Worm (Caenorhabditis elegans) whole organism, L3 larva: Measurements from ENCODE around the gene smex-1.

Source experiments
- R02D3.7 ChIP-seq: fragments of 150-350 bp; optimal IDR thresholded peaks from 2 replicates; lab custom pipeline; 2014; ENCODE audit warnings: missing biosample characterization, missing genetic modification characterization
- ZK546.5 ChIP-seq: sonication (generic microtip); optimal IDR thresholded peaks from 2 replicates; lab custom pipeline; 2017; ENCODE audit warnings: missing biosample characterization, missing genetic modification characterization
- aly-2 ChIP-seq: fragments of 150-350 bp; optimal IDR thresholded peaks from 2 replicates; lab custom pipeline; 2014; ENCODE audit warnings: missing biosample characterization, missing genetic modification characterization
- ceh-16 ChIP-seq: sonication (generic microtip); optimal IDR thresholded peaks from 2 replicates; lab custom pipeline; 2017; ENCODE audit warnings: missing biosample characterization, missing genetic modification characterization
- ceh-28 ChIP-seq: fragments of 150-350 bp; optimal IDR thresholded peaks from 2 replicates; lab custom pipeline; 2014; ENCODE audit warnings: missing biosample characterization, missing genetic modification reagents, missing genetic modification characterization
- ceh-82 ChIP-seq: fragments of 150-350 bp; optimal IDR thresholded peaks from 2 replicates; lab custom pipeline; 2014; ENCODE audit warnings: missing biosample characterization, missing genetic modification characterization
- ceh-9 ChIP-seq: sonication (generic microtip); optimal IDR thresholded peaks from 2 replicates; lab custom pipeline; 2018; ENCODE audit warnings: missing biosample characterization, missing genetic modification characterization
- daf-12 ChIP-seq: fragments of 150-350 bp; optimal IDR thresholded peaks from 2 replicates; lab custom pipeline; 2014; ENCODE audit warnings: missing biosample characterization, missing genetic modification reagents, missing genetic modification characterization
- egl-27 ChIP-seq: sonication (generic microtip); optimal IDR thresholded peaks from 4 replicates; lab custom pipeline; 2017; ENCODE audit warnings: missing biosample characterization, missing genetic modification reagents, missing genetic modification characterization
- egl-5 ChIP-seq: fragments of 150-350 bp; optimal IDR thresholded peaks from 2 replicates; lab custom pipeline; 2017; ENCODE audit warnings: missing biosample characterization, missing genetic modification reagents, missing genetic modification characterization, inconsistent platforms
- elt-1 ChIP-seq: fragments of 150-350 bp; optimal IDR thresholded peaks from 2 replicates; lab custom pipeline; 2014; ENCODE audit warnings: missing biosample characterization, missing genetic modification characterization
- elt-2 ChIP-seq: sonication (generic microtip); optimal IDR thresholded peaks from 2 replicates; lab custom pipeline; 2016; ENCODE audit warnings: missing genetic modification reagents, mild to moderate bottlenecking, missing genetic modification characterization, missing compliant biosample characterization
- eor-1 ChIP-seq, 2 experiments: fragments of 150-350 bp; optimal IDR thresholded peaks; 2 replicates each; lab custom pipeline; 2014 to 2018; ENCODE audit warnings: missing biosample characterization in 2 of 2, missing genetic modification characterization in 2 of 2
- fkh-10 ChIP-seq: sonication (generic microtip); optimal IDR thresholded peaks from 2 replicates; lab custom pipeline; 2017; ENCODE audit warnings: missing biosample characterization, missing genetic modification reagents, missing genetic modification characterization
- fkh-2 ChIP-seq: fragments of 150-350 bp; optimal IDR thresholded peaks from 2 replicates; lab custom pipeline; 2014; ENCODE audit warnings: missing biosample characterization, missing genetic modification reagents, missing genetic modification characterization
- fos-1 ChIP-seq: fragments of 150-350 bp; optimal IDR thresholded peaks from 2 replicates; lab custom pipeline; 2014; ENCODE audit warnings: missing biosample characterization, missing genetic modification characterization
- hmg-11 ChIP-seq: sonication (generic microtip); optimal IDR thresholded peaks from 2 replicates; lab custom pipeline; 2016; ENCODE audit warnings: missing genetic modification characterization, missing compliant biosample characterization
- jun-1 ChIP-seq: fragments of 150-350 bp; optimal IDR thresholded peaks from 2 replicates; lab custom pipeline; 2014; ENCODE audit warnings: missing biosample characterization, missing genetic modification reagents, missing genetic modification characterization
- lin-15B ChIP-seq: fragments of 150-350 bp; optimal IDR thresholded peaks from 2 replicates; lab custom pipeline; 2014; ENCODE audit warnings: missing biosample characterization, missing genetic modification characterization
- mdl-1 ChIP-seq: fragments of 150-350 bp; optimal IDR thresholded peaks from 2 replicates; lab custom pipeline; 2014; ENCODE audit warnings: missing biosample characterization, missing genetic modification characterization
- mml-1 ChIP-seq: fragments of 150-350 bp; sonication (generic microtip); optimal IDR thresholded peaks from 3 replicates; lab custom pipeline; 2014; ENCODE audit warnings: missing biosample characterization, missing genetic modification characterization
- nfya-1 ChIP-seq: sonication (generic microtip); optimal IDR thresholded peaks from 2 replicates; lab custom pipeline; 2017; ENCODE audit warnings: missing genetic modification characterization, mild to moderate bottlenecking, missing compliant biosample characterization, antibody characterized with exemption, moderate library complexity; ENCODE audit not compliant: insufficient read depth
- nhr-11 ChIP-seq: fragments of 150-350 bp; optimal IDR thresholded peaks from 2 replicates; lab custom pipeline; 2014; ENCODE audit warnings: missing biosample characterization, missing genetic modification characterization
- nhr-12 ChIP-seq: fragments of 150-350 bp; optimal IDR thresholded peaks from 2 replicates; lab custom pipeline; 2014; ENCODE audit warnings: missing biosample characterization, missing genetic modification characterization
- nhr-25 ChIP-seq: sonication (generic microtip); optimal IDR thresholded peaks from 2 replicates; lab custom pipeline; 2017; ENCODE audit warnings: missing biosample characterization, missing genetic modification characterization
- nhr-28 ChIP-seq: fragments of 150-350 bp; optimal IDR thresholded peaks from 2 replicates; lab custom pipeline; 2014; ENCODE audit warnings: missing biosample characterization, missing genetic modification characterization
- nhr-43 ChIP-seq: sonication (generic microtip); optimal IDR thresholded peaks from 2 replicates; lab custom pipeline; 2016; ENCODE audit warnings: mild to moderate bottlenecking, missing genetic modification characterization, missing compliant biosample characterization; ENCODE audit not compliant: poor library complexity, severe bottlenecking
- nhr-67 ChIP-seq: fragments of 150-350 bp; optimal IDR thresholded peaks from 2 replicates; lab custom pipeline; 2014; ENCODE audit warnings: missing biosample characterization, missing genetic modification characterization
- nhr-76 ChIP-seq: fragments of 150-350 bp; sonication (generic microtip); optimal IDR thresholded peaks from 5 replicates; lab custom pipeline; 2014; ENCODE audit warnings: missing biosample characterization, missing genetic modification characterization
- nhr-77 ChIP-seq: fragments of 150-350 bp; optimal IDR thresholded peaks from 2 replicates; lab custom pipeline; 2014; ENCODE audit warnings: missing biosample characterization, missing genetic modification characterization
- pha-4 ChIP-seq: fragments of 150-350 bp; optimal IDR thresholded peaks from 2 replicates; lab custom pipeline; 2014; ENCODE audit warnings: missing biosample characterization, missing genetic modification reagents, missing genetic modification characterization
- pqm-1 ChIP-seq: fragments of 150-350 bp; optimal IDR thresholded peaks from 2 replicates; lab custom pipeline; 2017; ENCODE audit warnings: missing biosample characterization, missing genetic modification characterization, inconsistent platforms
- sea-2 ChIP-seq: fragments of 150-350 bp; sonication (generic microtip); optimal IDR thresholded peaks from 4 replicates; lab custom pipeline; 2014; ENCODE audit warnings: missing biosample characterization, missing genetic modification reagents, missing genetic modification characterization
- skn-1 ChIP-seq: fragments of 150-350 bp; optimal IDR thresholded peaks from 2 replicates; lab custom pipeline; 2014; ENCODE audit warnings: missing biosample characterization, missing genetic modification characterization
- snpc-4 ChIP-seq: fragments of 150-350 bp; optimal IDR thresholded peaks from 2 replicates; lab custom pipeline; 2014; ENCODE audit warnings: missing biosample characterization, missing genetic modification characterization
- tbx-2 ChIP-seq: sonication (generic microtip); optimal IDR thresholded peaks from 2 replicates; lab custom pipeline; 2016; ENCODE audit warnings: mild to moderate bottlenecking, missing genetic modification characterization, missing compliant biosample characterization
- unc-62 ChIP-seq: fragments of 150-350 bp; sonication (generic microtip); optimal IDR thresholded peaks from 4 replicates; lab custom pipeline; 2014; ENCODE audit warnings: missing biosample characterization, missing genetic modification reagents, missing genetic modification characterization
- zag-1 ChIP-seq: fragments of 150-350 bp; optimal IDR thresholded peaks from 2 replicates; lab custom pipeline; 2014; ENCODE audit warnings: missing biosample characterization, missing genetic modification characterization
- ztf-4 ChIP-seq: fragments of 150-350 bp; optimal IDR thresholded peaks from 2 replicates; lab custom pipeline; 2014; ENCODE audit warnings: missing biosample characterization, missing genetic modification characterization

Gene smex-1

DNA sequence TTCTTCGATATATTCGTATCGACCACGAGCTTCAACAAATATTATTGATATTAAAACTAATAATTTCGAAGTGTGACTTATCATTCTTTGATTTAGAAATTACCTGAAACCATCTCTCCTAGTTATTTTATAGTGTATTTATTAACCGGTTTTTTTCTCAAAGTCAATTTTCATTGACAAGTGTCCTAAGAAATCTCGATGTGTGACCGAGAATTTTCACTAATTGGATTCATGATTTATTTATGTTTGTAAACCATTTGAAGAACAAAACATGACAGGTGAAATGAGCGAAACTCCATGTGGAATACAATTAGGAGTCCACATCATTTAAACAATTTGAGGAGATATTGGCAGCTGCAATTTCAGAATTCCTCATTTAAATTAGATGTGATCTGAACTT is 32.3 kb downstream of the smex-1 start, which contains the start of gene C16D9.8:
Gene C16D9.8 (minus strand): TSS at position 101 of the 400 bp plus-strand sequence.
- TF ChIP-seq fkh-2 (no peak), nhr-12 (tag; lab: Kevin White, UChicago) (no peak), hmg-11 (no peak), fos-1 (tag; lab: Kevin White, UChicago) (no peak), nhr-77 (tag; lab: Kevin White, UChicago) (no peak), R02D3.7 (tag; lab: Kevin White, UChicago) (no peak), pha-4 (tag; lab: Kevin White, UChicago) (no peak), nhr-11 (tag; lab: Kevin White, UChicago) (no peak), nhr-76 (tag; lab: Kevin White, UChicago) (no peak), ztf-4 (tag; lab: Kevin White, UChicago) (no peak), ZK546.5 (tag; lab: Kevin White, UChicago) (no peak), pqm-1 (no peak), mml-1 (tag; lab: Kevin White, UChicago) (no peak), egl-5 (tag; lab: Kevin White, UChicago) (no peak), elt-1 (tag; lab: Kevin White, UChicago) (no peak), daf-12 (tag; lab: Kevin White, UChicago) (no peak), nhr-25 (tag; lab: Kevin White, UChicago) (no peak)

DNA sequence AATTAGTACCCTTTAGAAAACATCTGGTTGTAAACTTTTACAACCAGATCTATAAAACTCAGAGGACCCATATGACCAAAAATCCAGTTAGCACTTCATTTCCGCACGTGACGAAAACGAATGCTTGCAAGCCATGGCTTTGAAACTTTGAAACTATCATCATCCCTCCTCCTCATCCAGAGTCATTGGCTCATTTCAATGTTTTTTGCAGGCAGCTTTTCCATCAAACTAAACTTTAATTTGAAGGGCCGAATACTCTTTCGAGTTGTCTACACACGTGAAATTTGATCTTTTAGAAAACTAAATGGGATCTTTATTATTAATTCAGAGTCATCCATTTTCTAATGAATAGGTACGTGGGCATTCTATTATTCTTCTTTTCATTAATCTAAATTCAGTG is 33.6 kb downstream of the smex-1 start:
- no peak for TF ChIP-seq elt-1 (tag; lab: Kevin White, UChicago)
- TF ChIP-seq pha-4 (tag; lab: Kevin White, UChicago) = no peak
- no peak for TF ChIP-seq egl-5 (tag; lab: Kevin White, UChicago)
- TF ChIP-seq ceh-82 (tag; lab: Kevin White, UChicago) = no peak
- no peak for TF ChIP-seq nfya-1 (tag; lab: Kevin White, UChicago)
- no peak for TF ChIP-seq egl-27 (tag; lab: Kevin White, UChicago)

ce11 chrV:8259016-8259415 is 36.8 kb downstream of the smex-1 start, which contains the start of gene C16D9.1:
Gene C16D9.1, plus strand, starts transcription at chrV:8259316.
- TF ChIP-seq aly-2 (tag; lab: Kevin White, UChicago) (no peak), zag-1 (tag; lab: Kevin White, UChicago) (no peak), jun-1 (tag; lab: Kevin White, UChicago) (no peak), fkh-10 (GFP tag; lab: Kevin White, UChicago) (no peak), ceh-28 (tag; lab: Kevin White, UChicago) (no peak), nhr-28 (no peak), mdl-1 (tag; lab: Kevin White, UChicago) (no peak), elt-2 (tag; lab: Kevin White, UChicago) (no peak), nhr-25 (tag; lab: Kevin White, UChicago) (no peak), pqm-1 (no peak), skn-1 (tag; lab: Kevin White, UChicago) (no peak), tbx-2 (tag; lab: Kevin White, UChicago) (no peak), nhr-43 (no peak), elt-1 (tag; lab: Kevin White, UChicago) (no peak), fos-1 (tag; lab: Kevin White, UChicago) (no peak), nfya-1 (tag; lab: Kevin White, UChicago) (no peak), egl-27 (tag; lab: Kevin White, UChicago) (no peak), ceh-16 (no peak), snpc-4 (no peak)

- no peak for TF ChIP-seq skn-1 (tag; lab: Kevin White, UChicago)
- no peak for TF ChIP-seq sea-2 (GFP tag; lab: Kevin White, UChicago)
- TF ChIP-seq egl-27 (tag; lab: Kevin White, UChicago) = no peak
- no peak for TF ChIP-seq lin-15B (tag; lab: Kevin White, UChicago)
- no peak for TF ChIP-seq unc-62 (GFP tag; lab: Kevin White, UChicago)
- no peak for TF ChIP-seq ceh-9 (tag; lab: Kevin White, UChicago)
- no peak for TF ChIP-seq snpc-4
- TF ChIP-seq nhr-77 (tag; lab: Kevin White, UChicago) = no peak
- no peak for TF ChIP-seq R02D3.7 (tag; lab: Kevin White, UChicago)
- no peak for TF ChIP-seq nhr-43
- no peak for TF ChIP-seq nhr-11 (tag; lab: Kevin White, UChicago)
- TF ChIP-seq aly-2 (tag; lab: Kevin White, UChicago) = no peak
- TF ChIP-seq eor-1 (tag; optimal IDR thresholded peaks at IDR 0.05; lab: Kevin White, UChicago) = no peak
- TF ChIP-seq zag-1 (tag; lab: Kevin White, UChicago) = no peak
- no peak for TF ChIP-seq nhr-67
- no peak for TF ChIP-seq nhr-25 (tag; lab: Kevin White, UChicago)
- TF ChIP-seq fkh-10 (GFP tag; lab: Kevin White, UChicago) = no peak
Observed at ce11 chrV:8254973-8255372, 40.8 kb downstream of the smex-1 start.
